Fruit fly (Drosophila melanogaster): ENCODE results near the gene CG4198.
A peak's percentile ranks its signal among the peaks of the same experiment; 100 is the strongest.

- TF ChIP-seq Myc (optimal IDR thresholded peaks at IDR 0.05), result peak; percentile 32
- TF ChIP-seq jim (GFP tag; optimal IDR thresholded peaks at IDR 0.05), result no peak
- no peak for TF ChIP-seq fru (GFP tag; optimal IDR thresholded peaks at IDR 0.05)
- no peak for TF ChIP-seq foxo (GFP tag; optimal IDR thresholded peaks at IDR 0.05)
- no peak for TF ChIP-seq br (GFP tag; optimal IDR thresholded peaks at IDR 0.05)
Measured at dm6 chrX:5311838-5312339, 1.2 kb upstream of the CG4198 start, which contains the start of the genes TrxT and dhd.
